Worm (Caenorhabditis elegans): ENCODE results near the gene C44H9.5.

ce11 chrV:12811126-12811525 is 38.5 kb downstream of the C44H9.5 start, which contains the start of gene ZC443.2:
- TF ChIP-seq snpc-4 (tag; optimal IDR thresholded peaks at IDR 0.05), result no peak
- no peak for TF ChIP-seq pha-4 (tag; optimal IDR thresholded peaks at IDR 0.05)
- TF ChIP-seq nhr-12 (tag; optimal IDR thresholded peaks at IDR 0.05), result no peak
